Fruit fly (Drosophila melanogaster): ENCODE data around the gene Nup37.
A peak's percentile ranks its signal among the peaks of the same experiment; 100 is the strongest.

The Nup37 gene

DNA sequence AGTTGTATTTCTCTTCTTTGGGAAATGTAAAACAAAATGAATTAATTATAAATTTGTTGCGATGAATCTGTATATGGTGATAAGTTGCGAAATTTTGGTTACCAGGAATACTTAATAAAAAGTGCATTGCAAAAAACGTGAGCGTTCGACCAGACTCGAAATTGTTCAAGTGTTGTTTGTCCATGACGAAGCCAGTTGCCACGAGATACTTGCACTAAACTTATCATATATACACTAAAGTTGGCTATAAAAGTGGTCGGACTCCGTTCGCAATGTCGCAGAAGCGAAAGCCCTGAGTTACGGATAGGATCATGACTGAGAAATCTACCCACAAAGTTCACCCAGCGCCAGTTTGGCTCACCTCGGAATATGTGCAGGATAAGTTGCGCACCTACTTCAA is 26.1 kb downstream of the Nup37 start, which contains the start of gene CG11878:
TSS of gene CG11878 (plus strand) at position 301 of the 400 bp plus-strand sequence.
- no peak for TF ChIP-seq CG17801 (GFP tag; optimal IDR thresholded peaks at IDR 0.05; ENCODE audit: partially characterized antibody)

DNA sequence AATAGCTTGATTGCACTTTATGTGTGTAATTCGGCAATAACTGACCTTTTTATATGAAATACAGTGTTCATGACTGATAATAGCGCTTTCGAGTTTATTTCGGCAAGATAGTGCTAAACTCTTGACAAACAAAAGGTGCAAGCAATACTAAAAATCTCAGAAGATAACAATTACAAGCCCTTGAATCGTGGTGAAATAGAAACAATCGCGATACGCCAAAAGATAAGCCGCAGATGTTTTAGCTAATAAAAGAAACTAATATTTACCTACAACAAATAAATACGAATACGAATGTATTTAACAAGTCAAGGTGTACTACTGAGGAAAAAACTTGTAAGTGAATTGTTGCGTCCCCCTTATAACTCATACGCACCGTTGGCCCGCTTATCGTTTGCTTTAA is 27.8 kb downstream of the Nup37 start:
- TF ChIP-seq CG17801 (GFP tag; optimal IDR thresholded peaks at IDR 0.05; ENCODE audit: partially characterized antibody) = peak; percentile 77

DNA sequence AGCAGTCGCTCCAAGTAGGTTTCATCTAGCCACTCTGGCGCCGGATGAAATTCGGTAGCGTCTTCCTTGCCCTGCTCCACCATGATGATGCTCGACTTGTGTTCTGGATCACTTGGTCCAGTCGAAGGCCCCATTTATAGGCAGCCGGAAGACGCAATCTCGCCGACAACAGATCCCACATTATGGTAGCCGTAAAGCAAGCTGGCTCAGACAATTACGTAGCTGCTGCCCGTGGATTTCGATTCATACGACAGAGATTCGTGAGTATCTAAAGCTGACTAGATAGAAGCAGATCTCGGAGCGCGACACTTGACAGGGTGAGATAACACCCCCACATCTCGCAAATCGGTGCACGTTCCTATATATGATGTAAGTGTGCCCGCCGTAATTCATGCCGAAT is 29.7 kb downstream of the Nup37 start, which contains the start of gene CG10513:
TSS of gene CG10513 (minus strand) at position 101 of the 400 bp plus-strand sequence.
- TF ChIP-seq CG17801 (GFP tag; optimal IDR thresholded peaks at IDR 0.05; ENCODE audit: partially characterized antibody) = no peak

DNA sequence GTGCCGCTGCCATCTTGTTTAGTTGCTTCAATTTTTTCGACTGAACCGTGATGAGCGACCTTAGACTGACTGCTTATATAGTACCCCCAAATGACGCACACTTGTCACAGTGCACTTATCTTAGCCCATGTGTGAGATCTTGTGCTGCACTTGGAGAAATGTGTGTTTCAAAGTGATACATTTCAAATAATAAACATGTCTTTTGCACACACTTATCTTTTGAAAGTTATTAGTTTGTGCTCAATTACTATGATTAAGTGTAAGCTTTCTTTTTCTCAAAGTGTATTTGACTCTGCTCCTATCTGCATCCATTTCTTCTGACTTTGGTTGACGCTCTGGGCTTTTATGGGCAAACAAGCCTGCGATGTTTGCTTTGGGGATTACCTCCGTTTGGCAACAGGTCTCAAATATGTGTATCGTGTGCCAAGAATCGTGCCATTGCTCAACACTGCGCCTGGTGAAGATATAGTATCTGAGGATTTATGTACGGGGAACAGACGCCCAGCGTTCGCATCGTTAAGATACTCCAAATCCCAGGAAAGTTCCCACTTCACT is 32.4 kb downstream of the Nup37 start, which contains the start of gene CG10514:
TSS of gene CG10514 (minus strand) at position 51 of the 555 bp plus-strand sequence.
- TF ChIP-seq CG17801 (GFP tag; optimal IDR thresholded peaks at IDR 0.05; ENCODE audit: partially characterized antibody) = no peak

DNA sequence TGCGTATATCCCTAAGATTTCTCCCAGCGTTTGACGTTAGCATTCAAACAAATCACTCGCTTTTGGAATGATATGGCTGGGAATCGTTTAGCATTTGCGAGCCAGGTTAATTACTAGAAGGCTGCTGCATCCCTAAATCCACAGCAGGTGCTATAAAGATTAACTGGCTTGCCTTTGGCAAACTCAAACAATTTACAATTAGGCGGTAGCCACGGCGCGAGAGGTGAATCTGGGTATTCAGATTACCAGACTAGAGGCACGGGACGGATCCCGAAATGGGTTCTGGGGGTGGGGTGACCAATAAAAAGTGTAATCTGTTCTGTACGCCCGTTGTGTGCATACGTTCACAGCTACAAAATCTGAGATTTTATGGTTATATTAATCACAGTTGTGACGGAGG is 33.7 kb downstream of the Nup37 start, which contains the start of gene CG11892:
TSS of gene CG11892 (plus strand) at position 384 of the 400 bp plus-strand sequence.
- peak; percentile 29 for TF ChIP-seq CG17801 (GFP tag; optimal IDR thresholded peaks at IDR 0.05; ENCODE audit: partially characterized antibody)

DNA sequence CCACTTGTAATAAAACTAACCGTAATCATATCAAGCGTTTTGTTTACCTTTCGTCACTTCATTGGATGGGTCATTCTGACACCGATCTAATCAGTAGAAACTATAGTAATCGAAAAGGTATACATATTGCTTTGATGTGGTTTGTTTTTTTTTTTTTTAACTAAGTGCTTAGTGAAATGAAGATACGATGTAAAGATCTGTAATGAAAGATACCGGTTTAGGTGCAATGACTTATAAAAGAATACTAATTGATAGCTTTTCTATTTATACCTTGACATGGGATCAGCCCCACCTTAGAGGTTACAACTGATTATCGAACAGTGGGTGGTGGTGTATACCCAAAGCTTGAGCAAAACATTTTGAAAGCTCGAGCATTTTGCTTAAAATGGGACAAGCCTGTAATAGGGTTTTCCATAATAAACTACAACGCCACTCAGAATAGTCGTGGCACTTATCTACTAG is 35.8 kb downstream of the Nup37 start, which contains the start of gene CG31300:
TSS of gene CG31300 (plus strand) at position 412 of the 462 bp plus-strand sequence.
- TF ChIP-seq CG17801 (GFP tag; optimal IDR thresholded peaks at IDR 0.05; ENCODE audit: partially characterized antibody) = no peak

DNA sequence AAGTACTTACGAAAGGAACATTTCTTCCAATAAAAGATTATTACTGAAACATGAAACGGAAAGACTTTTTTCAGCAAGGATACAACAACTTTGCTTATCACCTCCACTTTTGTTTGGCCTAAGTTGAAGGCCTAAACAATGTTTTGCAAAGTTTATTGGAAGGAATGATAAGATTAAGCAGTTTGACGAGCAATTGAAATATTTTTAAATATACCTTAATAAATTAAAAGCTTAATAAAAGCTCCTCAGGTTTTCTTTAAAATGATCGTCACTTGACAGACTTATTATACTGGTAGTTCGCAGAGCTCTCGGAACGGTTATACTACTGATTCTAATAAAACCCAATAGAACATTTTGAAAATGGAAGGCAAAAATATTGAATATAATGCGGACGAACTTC is 37.7 kb downstream of the Nup37 start, which contains the start of gene CG31104:
TSS of gene CG31104 (plus strand) at position 301 of the 400 bp plus-strand sequence.
- TF ChIP-seq CG17801 (GFP tag; optimal IDR thresholded peaks at IDR 0.05; ENCODE audit: partially characterized antibody) = no peak

DNA sequence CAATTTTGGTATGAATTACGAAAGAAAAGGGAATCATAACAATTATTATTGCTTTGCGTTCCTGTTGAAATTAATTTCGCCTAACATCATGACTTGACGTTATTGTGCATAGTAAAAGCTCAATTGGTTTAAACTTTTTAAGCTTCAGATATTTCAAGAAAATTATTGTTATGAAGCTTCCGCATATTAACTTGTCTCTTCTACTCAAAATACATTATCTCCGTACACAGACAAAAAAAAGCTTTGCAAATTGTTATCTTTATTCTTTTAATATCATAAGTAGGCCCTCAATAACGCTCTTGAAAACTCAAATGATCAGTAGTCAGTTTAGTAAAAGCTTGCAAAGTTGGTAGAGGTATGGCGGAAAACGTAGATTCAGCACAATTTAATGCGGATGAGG is 39.7 kb downstream of the Nup37 start, which contains the start of gene CG13658:
TSS of gene CG13658 (plus strand) at position 347 of the 400 bp plus-strand sequence.
- TF ChIP-seq CG17801 (GFP tag; optimal IDR thresholded peaks at IDR 0.05; ENCODE audit: partially characterized antibody) = peak; percentile 40

DNA sequence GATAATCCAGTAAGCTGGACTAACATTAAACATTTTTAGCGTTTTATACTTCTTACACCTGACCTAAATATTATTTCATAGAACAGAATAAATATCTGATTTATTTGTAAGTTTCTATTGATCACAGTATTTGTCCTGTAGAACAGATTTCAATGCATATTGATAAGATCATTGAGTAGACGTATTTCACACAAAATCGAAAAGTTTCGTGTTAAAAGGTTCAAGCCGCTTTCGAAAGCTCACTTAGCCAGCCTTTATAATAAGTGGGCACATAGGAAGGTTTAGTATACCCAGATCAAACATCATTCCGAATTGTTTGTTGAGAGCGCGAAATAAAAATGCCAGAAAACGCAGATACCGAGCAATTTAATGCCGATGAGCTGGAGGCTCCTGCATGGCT is 42.1 kb downstream of the Nup37 start, which contains the start of gene CG11893:
TSS of gene CG11893 (plus strand) at position 301 of the 400 bp plus-strand sequence.
- TF ChIP-seq CG17801 (GFP tag; optimal IDR thresholded peaks at IDR 0.05; ENCODE audit: partially characterized antibody) = no peak

DNA sequence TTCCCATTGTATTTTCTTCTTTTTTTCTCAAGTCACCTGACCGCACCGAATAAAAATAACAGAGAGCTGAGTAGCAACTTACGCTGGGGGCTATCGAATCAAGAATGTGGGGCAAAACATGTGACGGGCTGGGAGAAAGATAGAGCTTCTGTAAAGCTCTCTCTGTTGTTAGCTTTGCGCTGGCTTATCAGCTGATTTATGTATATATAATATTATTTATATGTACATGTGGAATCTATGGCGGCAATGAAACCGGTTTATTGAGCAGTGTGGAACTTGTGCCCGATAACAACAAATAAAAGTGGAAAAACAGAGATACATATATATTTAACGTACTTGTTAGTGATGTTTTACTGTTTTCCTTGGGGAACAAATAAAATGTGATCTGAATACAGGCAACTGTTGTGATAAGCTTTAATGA is 45.4 kb downstream of the Nup37 start, which contains the start of gene CG31098:
TSS of gene CG31098 (minus strand) at position 114 of the 421 bp plus-strand sequence.
- peak; percentile 90 for TF ChIP-seq CG17801 (GFP tag; optimal IDR thresholded peaks at IDR 0.05; ENCODE audit: partially characterized antibody)

DNA sequence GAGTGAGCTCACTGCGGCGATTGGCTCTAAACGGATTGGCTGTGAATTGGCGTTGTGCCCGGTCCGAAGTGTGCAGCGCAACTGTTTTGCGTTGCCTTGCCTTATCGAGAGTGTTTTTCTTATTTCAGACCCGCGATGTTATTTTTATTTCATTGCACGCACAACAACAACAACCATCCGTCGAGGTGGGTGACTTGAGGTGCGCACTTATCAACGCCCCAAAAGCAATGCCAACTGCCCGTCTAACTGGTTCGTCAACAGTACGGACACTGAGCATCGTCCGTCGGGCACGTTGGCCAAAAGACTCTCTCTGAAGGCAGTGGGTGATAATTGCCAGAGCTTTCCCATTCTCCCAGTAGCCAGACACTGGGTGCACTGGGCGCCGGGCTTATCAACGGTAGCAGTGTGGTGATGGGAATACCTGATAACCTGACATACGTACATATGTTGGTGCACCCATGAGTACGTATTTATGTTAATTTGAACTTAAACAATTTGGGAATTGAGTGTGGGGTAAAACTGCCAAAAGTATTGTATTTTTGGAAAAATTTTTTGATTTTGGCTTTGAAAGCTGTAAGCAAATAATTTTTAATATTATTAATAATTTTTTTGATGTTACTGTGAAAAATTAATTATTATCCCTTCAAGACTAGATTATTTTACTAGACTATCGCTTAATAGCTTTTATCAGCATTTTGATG is 48.0 kb downstream of the Nup37 start, which contains the start of gene CG31102:
TSS of gene CG31102 (minus strand) at position 275 of the 701 bp plus-strand sequence.
- no peak for TF ChIP-seq CG17801 (GFP tag; optimal IDR thresholded peaks at IDR 0.05; ENCODE audit: partially characterized antibody)

DNA sequence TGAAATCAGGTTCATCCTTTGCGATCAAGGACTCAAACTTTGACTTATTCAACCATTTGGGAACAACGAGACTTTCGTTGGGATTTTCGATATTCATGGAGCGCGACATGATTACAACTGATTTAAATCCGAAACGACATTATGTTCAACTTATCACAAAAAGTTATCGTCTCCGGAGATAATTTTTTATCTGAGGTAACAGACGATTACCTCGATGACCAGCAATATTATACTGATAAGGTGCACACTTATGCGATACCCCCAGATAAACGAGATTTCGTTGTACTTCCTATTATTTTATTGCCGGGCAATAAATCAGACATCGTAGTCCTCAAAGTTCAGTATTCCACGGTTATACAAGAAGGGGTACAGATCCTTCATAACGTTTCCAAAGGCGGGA is 50.2 kb downstream of the Nup37 start, which contains the start of gene CG31097:
TSS of gene CG31097 (minus strand) at position 101 of the 400 bp plus-strand sequence.
- TF ChIP-seq CG17801 (GFP tag; optimal IDR thresholded peaks at IDR 0.05; ENCODE audit: partially characterized antibody) = no peak

Data from ovary, adult (tissue).